Fruit fly (Drosophila melanogaster) whole organism, wandering third instar larva: ENCODE results near the gene CG13692.

Experiments
- Abd-B ChIP-seq: fragments of >200 bp; optimal IDR thresholded peaks from 2 replicates; lab custom pipeline; 2017; ENCODE audit warnings: missing biosample characterization, missing genetic modification characterization
- CG32264 ChIP-seq: fragments of 200-800 bp; sonication (Bioruptor generic); optimal IDR thresholded peaks from 2 replicates; lab custom pipeline; 2016; ENCODE audit warnings: missing biosample characterization, missing genetic modification characterization
- CG9705 ChIP-seq: fragments of 200-800 bp; sonication (Bioruptor generic); optimal IDR thresholded peaks from 2 replicates; lab custom pipeline; 2018; ENCODE audit warnings: missing biosample characterization, mild to moderate bottlenecking, missing genetic modification characterization
- CrebA ChIP-seq: fragments of 200-800 bp; sonication (Bioruptor generic); optimal IDR thresholded peaks from 2 replicates; lab custom pipeline; 2016; ENCODE audit warnings: missing biosample characterization, mild to moderate bottlenecking, missing genetic modification characterization, borderline replicate concordance
- Dfd ChIP-seq: fragments of >200 bp; optimal IDR thresholded peaks from 2 replicates; lab custom pipeline; 2017; ENCODE audit warnings: missing biosample characterization, missing genetic modification characterization
- Dif ChIP-seq: fragments of 200-275, 200-300 bp; sonication (Bioruptor generic); optimal IDR thresholded peaks from 2 replicates; lab custom pipeline; 2018; ENCODE audit warnings: missing biosample characterization, missing genetic modification characterization; ENCODE audit not compliant: partially characterized antibody
- GATAd ChIP-seq: sonication (Bioruptor generic); optimal IDR thresholded peaks from 2 replicates; lab custom pipeline; 2016; ENCODE audit warnings: missing biosample characterization, missing genetic modification characterization
- HLH106 ChIP-seq: fragments of 200-800 bp; optimal IDR thresholded peaks from 3 replicates; lab custom pipeline; 2019; ENCODE audit warnings: missing biosample characterization, mild to moderate bottlenecking, missing genetic modification characterization, moderate library complexity
- Hnf4 ChIP-seq: fragments of 200-800 bp; sonication (Bioruptor generic); optimal IDR thresholded peaks from 2 replicates; lab custom pipeline; 2016; ENCODE audit warnings: missing biosample characterization, mild to moderate bottlenecking, missing genetic modification characterization
- Hr78 ChIP-seq: fragments of >200 bp; optimal IDR thresholded peaks from 2 replicates; lab custom pipeline; 2017; ENCODE audit warnings: missing biosample characterization, missing genetic modification characterization
- Hr83 ChIP-seq: fragments of 200-300 bp; sonication (Bioruptor generic); optimal IDR thresholded peaks from 2 replicates; lab custom pipeline; 2016; ENCODE audit warnings: missing biosample characterization, mild to moderate bottlenecking, missing genetic modification characterization, moderate library complexity; ENCODE audit not compliant: poor library complexity, severe bottlenecking
- Jra ChIP-seq: sonication (Bioruptor generic); optimal IDR thresholded peaks from 2 replicates; lab custom pipeline; 2016; ENCODE audit warnings: missing biosample characterization, missing genetic modification characterization
- Mio ChIP-seq: sonication (Bioruptor generic); optimal IDR thresholded peaks from 2 replicates; lab custom pipeline; 2016; ENCODE audit warnings: missing biosample characterization, missing genetic modification characterization
- Myc ChIP-seq: fragments of >200 bp; optimal IDR thresholded peaks from 2 replicates; lab custom pipeline; 2017
- N ChIP-seq: fragments of >200 bp; optimal IDR thresholded peaks from 2 replicates; lab custom pipeline; 2018; ENCODE audit warnings: missing biosample characterization, missing external identifiers, missing genetic modification characterization
- OdsH ChIP-seq: fragments of 200-800 bp; sonication (Bioruptor generic); optimal IDR thresholded peaks from 2 replicates; lab custom pipeline; 2016; ENCODE audit warnings: missing biosample characterization, mild to moderate bottlenecking, missing genetic modification characterization
- Rel ChIP-seq, 2 experiments: fragments of 200-800 bp; sonication (Bioruptor generic) in 1 of 2; optimal IDR thresholded peaks; 2 replicates in 1 of 2; 3 replicates in 1 of 2; lab custom pipeline; 2016 to 2019; ENCODE audit warnings: mild to moderate bottlenecking in 2 of 2, missing biosample characterization in 2 of 2, missing genetic modification characterization in 2 of 2, moderate library complexity in 1 of 2
- Sp1 ChIP-seq: fragments of 200-800 bp; sonication (Bioruptor generic); optimal IDR thresholded peaks from 3 replicates; lab custom pipeline; 2019; ENCODE audit warnings: missing biosample characterization, mild to moderate bottlenecking, missing genetic modification characterization, moderate library complexity
- Vsx2 ChIP-seq: fragments of 200-300, 225-300 bp; sonication (Bioruptor generic); optimal IDR thresholded peaks from 2 replicates; lab custom pipeline; 2018; ENCODE audit warnings: missing biosample characterization, missing genetic modification characterization; ENCODE audit not compliant: partially characterized antibody
- br ChIP-seq: fragments of 200-800 bp; sonication (Bioruptor generic); optimal IDR thresholded peaks from 2 replicates; lab custom pipeline; 2016; ENCODE audit warnings: missing biosample characterization, missing genetic modification characterization
- brk ChIP-seq: fragments of 200-800 bp; sonication (Bioruptor generic); optimal IDR thresholded peaks from 2 replicates; lab custom pipeline; 2016; ENCODE audit warnings: missing biosample characterization, mild to moderate bottlenecking, missing genetic modification characterization
- dl ChIP-seq, 2 experiments: fragments of 175-275, 200-275 bp in 1 of 2; fragments of 200-275 bp in 1 of 2; sonication (Bioruptor generic); optimal IDR thresholded peaks; lab custom pipeline; 2018; ENCODE audit warnings: mild to moderate bottlenecking in 2 of 2, missing biosample characterization in 2 of 2, missing genetic modification characterization in 2 of 2, moderate library complexity in 2 of 2; ENCODE audit not compliant: partially characterized antibody in 2 of 2, insufficient read depth in 1 of 2
- dmrt93B ChIP-seq: fragments of 200-800 bp; sonication (Bioruptor generic); optimal IDR thresholded peaks from 2 replicates; lab custom pipeline; 2018; ENCODE audit warnings: missing biosample characterization, mild to moderate bottlenecking, missing genetic modification characterization
- dsf ChIP-seq: sonication (Bioruptor generic); optimal IDR thresholded peaks from 2 replicates; lab custom pipeline; 2016; ENCODE audit warnings: missing biosample characterization, missing genetic modification characterization, borderline replicate concordance
- ey ChIP-seq: fragments of 200-800 bp; sonication (Bioruptor generic); optimal IDR thresholded peaks from 2 replicates; lab custom pipeline; 2016; ENCODE audit warnings: missing biosample characterization, missing genetic modification characterization
- foxo ChIP-seq, 2 experiments: fragments of 200-800 bp; sonication (Bioruptor generic); optimal IDR thresholded peaks; 2 replicates in 1 of 2; 3 replicates in 1 of 2; lab custom pipeline; 2016 to 2017; ENCODE audit warnings: missing biosample characterization in 2 of 2, missing genetic modification characterization in 2 of 2
- fru ChIP-seq: fragments of 200-800 bp; sonication (Bioruptor generic); optimal IDR thresholded peaks from 3 replicates; lab custom pipeline; 2016; ENCODE audit warnings: missing biosample characterization, mild to moderate bottlenecking, missing genetic modification characterization
- h ChIP-seq: fragments of 200-800 bp; sonication (Bioruptor generic); optimal IDR thresholded peaks from 3 replicates; lab custom pipeline; 2016; ENCODE audit warnings: missing biosample characterization, mild to moderate bottlenecking, missing genetic modification characterization
- jim ChIP-seq: fragments of 175-275, 200-325 bp; sonication (Bioruptor generic); optimal IDR thresholded peaks from 2 replicates; lab custom pipeline; 2016; ENCODE audit warnings: missing biosample characterization, mild to moderate bottlenecking, missing genetic modification characterization
- lola ChIP-seq: fragments of >200 bp; optimal IDR thresholded peaks from 2 replicates; lab custom pipeline; 2017; ENCODE audit warnings: missing biosample characterization, missing genetic modification characterization
- pan ChIP-seq: fragments of >200 bp; optimal IDR thresholded peaks from 2 replicates; lab custom pipeline; 2017
- psq ChIP-seq: fragments of 200-800 bp; sonication (Bioruptor generic); optimal IDR thresholded peaks from 3 replicates; lab custom pipeline; 2017; ENCODE audit warnings: missing biosample characterization, mild to moderate bottlenecking, missing genetic modification characterization, moderate library complexity
- rgr ChIP-seq: fragments of 200-800 bp; sonication (Bioruptor generic); optimal IDR thresholded peaks from 3 replicates; lab custom pipeline; 2016; ENCODE audit warnings: missing biosample characterization, mild to moderate bottlenecking, missing genetic modification characterization
- sage ChIP-seq: fragments of 200-800 bp; sonication (Bioruptor generic); optimal IDR thresholded peaks from 2 replicates; lab custom pipeline; 2016; ENCODE audit warnings: missing biosample characterization, mild to moderate bottlenecking, missing genetic modification characterization
- sv ChIP-seq: fragments of 200-800 bp; sonication (Bioruptor generic); optimal IDR thresholded peaks from 3 replicates; lab custom pipeline; 2016; ENCODE audit warnings: missing biosample characterization, missing genetic modification characterization
- tai ChIP-seq: sonication (Bioruptor generic); optimal IDR thresholded peaks from 2 replicates; lab custom pipeline; 2016; ENCODE audit warnings: missing biosample characterization, missing genetic modification characterization
- usp ChIP-seq: fragments of >200 bp; optimal IDR thresholded peaks from 2 replicates; lab custom pipeline; 2017; ENCODE audit warnings: missing biosample characterization, missing genetic modification characterization
- woc ChIP-seq: sonication (Bioruptor generic); optimal IDR thresholded peaks from 2 replicates; lab custom pipeline; 2016; ENCODE audit warnings: missing biosample characterization, mild to moderate bottlenecking, missing genetic modification characterization

Gene CG13692

dm6 chr2L:435311-435806 is 13.8 kb downstream of the CG13692 start (continued):
- no peak for TF ChIP-seq CG32264 (GFP tag; lab: Kevin White, UChicago)
- peak in 1 of 2 experiments; percentile 64 for TF ChIP-seq foxo (GFP tag; optimal IDR thresholded peaks at IDR 0.05; lab: Kevin White, UChicago)

dm6 chr2L:437498-437897 is 15.9 kb downstream of the CG13692 start:
- TF ChIP-seq Hr78 (GFP tag; lab: Kevin White, UChicago) (no peak), Vsx2 (GFP tag; lab: Kevin White, UChicago) (no peak), h (GFP tag; lab: Kevin White, UChicago) (no peak), CrebA (GFP tag; lab: Kevin White, UChicago) (no peak), HLH106 (tag; lab: Kevin White, UChicago) (no peak), Abd-B (no peak), sage (GFP tag; lab: Kevin White, UChicago) (no peak), rgr (GFP tag; lab: Kevin White, UChicago) (no peak), dl (GFP tag; optimal IDR thresholded peaks at IDR 0.05; lab: Kevin White, UChicago; ENCODE audit: insufficient read depth in 1 of 2, partially characterized antibody in 2 of 2) (no peak), brk (GFP tag; lab: Kevin White, UChicago) (no peak), dsf (GFP tag; lab: Kevin White, UChicago) (no peak), lola (no peak), usp (no peak), psq (GFP tag; lab: Kevin White, UChicago) (no peak), Jra (GFP tag; lab: Kevin White, UChicago) (no peak), tai (GFP tag; lab: Kevin White, UChicago) (no peak)

dm6 chr2L:439339-439738 is 17.8 kb downstream of the CG13692 start:
- TF ChIP-seq Hr78 (GFP tag; lab: Kevin White, UChicago) (no peak), CrebA (GFP tag; lab: Kevin White, UChicago) (peak; percentile 72), dl (GFP tag; optimal IDR thresholded peaks at IDR 0.05; lab: Kevin White, UChicago; ENCODE audit: insufficient read depth in 1 of 2, partially characterized antibody in 2 of 2) (no peak), Jra (GFP tag; lab: Kevin White, UChicago) (peak; percentile 82), dmrt93B (GFP tag; lab: Kevin White, UChicago) (peak; percentile 80), Mio (no peak), Abd-B (no peak), pan (lab: Kevin White, UChicago) (no peak), usp (no peak), Sp1 (GFP tag; lab: Kevin White, UChicago) (peak; percentile 92), Vsx2 (GFP tag; lab: Kevin White, UChicago) (no peak), N (GFP tag; lab: Kevin White, UChicago) (no peak), foxo (GFP tag; optimal IDR thresholded peaks at IDR 0.05; lab: Kevin White, UChicago) (peak; percentile 16 to 92), Dif (GFP tag; lab: Kevin White, UChicago) (no peak), fru (GFP tag; lab: Kevin White, UChicago) (peak; percentile 92), Hnf4 (GFP tag; lab: Kevin White, UChicago) (peak; percentile 90), Rel (GFP tag; optimal IDR thresholded peaks at IDR 0.05; lab: Kevin White, UChicago) (peak; percentile 51), Rel (tag; optimal IDR thresholded peaks at IDR 0.05; lab: Kevin White, UChicago) (peak; percentile 60), sv (GFP tag; lab: Kevin White, UChicago) (no peak), woc (GFP tag; lab: Kevin White, UChicago) (peak; percentile 99), h (GFP tag; lab: Kevin White, UChicago) (peak; percentile 92), br (GFP tag; lab: Kevin White, UChicago) (peak; percentile 92), jim (GFP tag; lab: Kevin White, UChicago) (no peak), HLH106 (tag; lab: Kevin White, UChicago) (peak; percentile 94), Myc (no peak), CG32264 (GFP tag; lab: Kevin White, UChicago) (peak; percentile 80), dsf (GFP tag; lab: Kevin White, UChicago) (peak; percentile 80), sage (GFP tag; lab: Kevin White, UChicago) (peak; percentile 76), brk (GFP tag; lab: Kevin White, UChicago) (peak; percentile 91), tai (GFP tag; lab: Kevin White, UChicago) (peak; percentile 90), CG9705 (GFP tag; lab: Kevin White, UChicago) (peak; percentile 85), Dfd (GFP tag; lab: Kevin White, UChicago) (no peak), lola (no peak), Hr83 (GFP tag; lab: Kevin White, UChicago) (no peak), OdsH (GFP tag; lab: Kevin White, UChicago) (peak; percentile 90), ey (GFP tag; lab: Kevin White, UChicago) (peak; percentile 91), GATAd (GFP tag; lab: Kevin White, UChicago) (peak; percentile 10), psq (GFP tag; lab: Kevin White, UChicago) (peak; percentile 94), rgr (GFP tag; lab: Kevin White, UChicago) (peak; percentile 89)
